Worm (Caenorhabditis elegans): ENCODE data around the gene pdcd-2.

Gene pdcd-2

DNA sequence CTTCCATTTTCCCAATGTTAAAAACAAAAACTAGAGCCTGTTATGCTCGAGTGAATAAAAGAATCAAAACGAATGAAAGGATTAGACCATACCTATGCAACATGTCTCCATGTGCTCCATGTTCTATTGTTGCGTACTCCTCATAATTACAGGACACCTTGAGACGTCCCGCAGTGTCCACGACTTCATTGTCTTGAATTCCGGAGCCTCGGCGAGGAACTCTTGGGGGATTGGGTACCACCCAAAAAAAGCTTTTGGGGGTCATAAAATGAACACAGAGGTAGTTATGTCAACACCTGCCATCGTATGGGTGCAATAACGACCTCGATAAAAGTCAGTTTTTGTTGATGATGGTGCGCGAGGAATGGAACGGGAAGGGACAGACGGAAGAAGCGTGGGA is 37.1 kb upstream of the pdcd-2 start:
- peak in 1 of 2 experiments; percentile 13 for TF ChIP-seq unc-62 (GFP tag; optimal IDR thresholded peaks at IDR 0.05 in 1 of 2)
- no peak for TF ChIP-seq unc-62 (tag; optimal IDR thresholded peaks at IDR 0.05)
- no peak for TF ChIP-seq php-3 (GFP tag; IDR thresholded peaks at IDR 0.05)
- no peak for TF ChIP-seq zfp-2 (tag; optimal IDR thresholded peaks at IDR 0.05)
- no peak for TF ChIP-seq F10B5.3 (tag; optimal IDR thresholded peaks at IDR 0.05)
- TF ChIP-seq mep-1 (tag; optimal IDR thresholded peaks at IDR 0.05), result no peak

DNA sequence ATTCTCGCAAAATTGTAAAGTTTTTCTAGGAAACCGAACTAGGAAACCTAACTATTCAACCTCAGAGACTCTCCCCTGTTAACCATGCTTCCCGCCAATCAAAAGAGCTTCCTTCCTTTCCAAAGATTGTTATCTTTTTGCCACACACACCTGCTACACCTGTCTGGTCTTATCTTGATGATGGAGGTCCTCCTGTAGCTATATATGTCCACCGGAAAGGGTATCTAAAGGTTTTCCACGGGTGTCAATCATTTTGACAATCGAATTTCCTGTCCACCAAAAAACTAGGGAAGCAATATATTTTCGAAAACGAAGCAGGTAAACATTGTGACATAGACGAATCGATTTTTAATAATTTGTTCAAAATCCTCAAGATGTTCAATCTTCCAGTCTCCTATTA is 35.9 kb upstream of the pdcd-2 start:
- no peak for TF ChIP-seq dpl-1 (GFP tag; optimal IDR thresholded peaks at IDR 0.05)
- no peak for TF ChIP-seq unc-130 (GFP tag; optimal IDR thresholded peaks at IDR 0.05)
- TF ChIP-seq unc-62 (GFP tag; optimal IDR thresholded peaks at IDR 0.05 in 1 of 2), result peak in 1 of 2 experiments; percentile 42
- no peak for TF ChIP-seq unc-62 (tag; optimal IDR thresholded peaks at IDR 0.05)
- TF ChIP-seq dmd-6 (GFP tag; IDR thresholded peaks at IDR 0.05), result no peak

DNA sequence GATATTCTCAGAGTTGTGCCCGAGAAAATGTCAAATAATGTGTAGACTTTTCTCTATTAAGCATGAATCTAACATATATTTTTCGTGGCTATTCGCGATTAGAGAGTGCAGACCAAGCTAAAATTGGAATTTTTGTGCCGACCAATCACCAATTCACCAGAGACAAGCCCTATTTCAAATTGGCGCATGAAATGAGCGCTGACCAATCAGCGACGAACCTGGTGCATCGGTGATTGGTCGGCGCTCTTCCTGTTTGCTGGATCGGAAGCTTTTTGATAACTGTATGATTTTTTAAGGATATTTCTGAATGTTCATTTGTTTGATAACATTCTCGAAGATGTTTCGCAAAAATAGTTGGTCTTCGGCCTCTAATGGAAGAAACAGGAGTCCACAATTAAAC is 35.4 kb upstream of the pdcd-2 start:
- TF ChIP-seq madf-5 (GFP tag; IDR thresholded peaks at IDR 0.05) (0 out of 4 replicates have a peak, but pooled peaks of 1 of the 2 experiments have one; percentile 47), ceh-82 (tag; optimal IDR thresholded peaks at IDR 0.05) (no peak), nhr-41 (GFP tag; IDR thresholded peaks at IDR 0.05) (no peak), R02D3.7 (tag; optimal IDR thresholded peaks at IDR 0.05) (no peak), egl-43 (GFP tag; IDR thresholded peaks at IDR 0.05) (no peak), zag-1 (tag; optimal IDR thresholded peaks at IDR 0.05) (no peak)

DNA sequence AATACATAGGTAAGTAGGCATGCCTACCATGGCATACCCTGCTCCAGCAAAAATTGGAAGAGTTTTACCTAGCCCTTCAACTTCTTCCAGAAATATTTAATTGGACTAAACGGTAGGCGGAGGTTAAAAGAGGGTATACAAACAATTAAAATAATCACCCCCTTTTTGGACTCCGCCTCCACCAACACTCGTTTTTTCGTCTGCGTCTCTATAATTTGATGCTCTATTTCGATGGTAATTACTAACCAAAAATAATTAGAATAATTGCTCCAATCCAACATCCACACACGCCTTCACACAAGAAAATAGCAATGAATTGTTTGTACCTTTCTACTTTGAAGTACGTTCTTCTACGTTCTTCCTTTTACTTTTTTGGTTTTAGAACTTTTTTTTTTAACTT is 34.9 kb upstream of the pdcd-2 start:
- TF ChIP-seq aha-1 (tag) (peak; percentile 61), nhr-10 (tag; optimal IDR thresholded peaks at IDR 0.05) (no peak), Y105C5A.15 (GFP tag; IDR thresholded peaks at IDR 0.05) (no peak), cey-2 (tag; optimal IDR thresholded peaks at IDR 0.05; ENCODE audit: borderline replicate concordance, insufficient read depth) (no peak), F49E8.2 (tag; optimal IDR thresholded peaks at IDR 0.05; ENCODE audit: borderline replicate concordance) (no peak)

DNA sequence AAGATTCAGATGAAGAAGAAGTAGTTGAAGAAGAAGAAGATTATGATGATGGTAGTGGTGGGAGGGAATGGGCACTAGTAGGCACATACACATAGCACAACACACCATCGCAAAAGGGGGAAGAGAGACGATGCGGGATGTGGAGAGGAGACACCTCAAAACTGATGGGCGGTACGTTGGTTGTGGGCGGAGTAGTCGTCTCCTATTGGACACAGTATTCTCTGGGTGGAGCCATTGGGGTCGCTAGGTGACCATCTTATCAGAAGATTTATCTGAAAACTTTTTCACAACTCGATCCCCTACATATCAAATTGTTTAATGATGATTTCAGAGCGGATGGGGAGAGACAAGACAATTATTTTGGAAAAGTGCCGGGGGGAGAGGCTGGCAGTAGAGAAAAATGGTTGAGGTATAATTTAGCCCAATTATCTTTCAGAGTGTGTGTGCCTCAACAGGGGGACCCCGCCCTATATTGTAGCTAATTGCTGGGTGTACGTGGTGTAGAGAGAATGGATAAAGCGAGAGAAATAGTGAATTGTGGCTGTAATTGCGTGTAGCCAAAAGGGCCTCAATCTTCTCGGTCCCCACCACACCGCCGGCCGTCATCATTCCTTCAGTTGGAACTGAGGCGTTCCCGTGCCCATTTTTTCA is 33.0 kb upstream of the pdcd-2 start:
- TF ChIP-seq Y105C5A.15 (GFP tag; IDR thresholded peaks at IDR 0.05) (no peak), D1046.2 (GFP tag; IDR thresholded peaks at IDR 0.05) (0 out of 2 replicates have a peak, but pooled peaks have one; percentile 18)

DNA sequence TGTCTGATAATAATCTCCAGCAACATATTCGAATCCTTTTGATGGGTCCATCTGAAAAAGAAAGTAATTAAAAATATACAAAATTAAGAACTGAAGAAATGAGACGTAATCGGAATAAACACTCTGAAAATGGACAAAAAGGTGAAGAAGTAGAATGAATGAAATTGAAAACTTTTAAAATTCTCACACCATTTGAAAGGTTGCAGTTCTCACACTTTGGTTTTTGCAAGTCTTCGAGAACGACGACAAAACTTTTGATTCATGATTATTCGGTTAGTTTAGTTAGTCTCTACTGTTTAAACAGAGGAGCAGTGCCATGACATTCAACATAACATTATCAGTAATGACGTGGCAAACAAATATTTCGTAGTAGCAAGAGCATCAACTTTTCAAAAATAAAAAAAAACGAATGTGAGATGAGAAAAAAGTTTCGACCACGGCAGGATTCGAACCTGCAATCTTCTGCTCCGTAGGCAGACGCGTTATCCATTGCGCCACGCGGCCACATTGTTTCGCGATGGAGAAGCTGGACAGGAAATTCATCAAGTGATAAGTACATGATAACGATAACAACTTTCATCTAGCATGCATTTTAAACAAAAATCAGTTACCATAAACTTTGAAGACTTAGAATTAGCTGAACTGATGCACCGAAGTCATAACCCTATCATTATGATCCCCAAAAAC is 32.2 kb upstream of the pdcd-2 start, which contains the start of gene ceh-43:
Gene ceh-43, minus strand, starts transcription at position 51 of the 687 bp plus-strand sequence.
- TF ChIP-seq saeg-2 (GFP tag; IDR thresholded peaks at IDR 0.05) (no peak), ztf-7 (tag; optimal IDR thresholded peaks at IDR 0.05) (no peak), hlh-11 (tag; optimal IDR thresholded peaks at IDR 0.05) (no peak), zag-1 (tag; optimal IDR thresholded peaks at IDR 0.05) (no peak), gei-8 (GFP tag; optimal IDR thresholded peaks at IDR 0.05) (no peak), zfp-2 (tag; optimal IDR thresholded peaks at IDR 0.05) (no peak), lin-38 (GFP tag; IDR thresholded peaks at IDR 0.05) (peak; percentile 64), daf-16 (GFP tag; optimal IDR thresholded peaks at IDR 0.05) (peak in 1 of 2 experiments; percentile 64), daf-16 (tag; optimal IDR thresholded peaks at IDR 0.05) (no peak), madf-5 (GFP tag; IDR thresholded peaks at IDR 0.05) (0 out of 4 replicates have a peak, but pooled peaks of 1 of the 2 experiments have one; percentile 38), dmd-6 (GFP tag; IDR thresholded peaks at IDR 0.05) (peak; percentile 44; the same call in 1 of the 2 replicates), dmd-9 (GFP tag; IDR thresholded peaks at IDR 0.05) (peak; percentile 62; the same call in 1 of the 2 replicates), lir-3 (tag; optimal IDR thresholded peaks at IDR 0.05) (no peak), egl-43 (GFP tag; IDR thresholded peaks at IDR 0.05) (peak; percentile 74; the same call in 1 of the 2 replicates), dpl-1 (GFP tag; optimal IDR thresholded peaks at IDR 0.05) (no peak), mes-2 (tag; optimal IDR thresholded peaks at IDR 0.05; ENCODE audit: poor library complexity, severe bottlenecking) (peak; percentile 57), zip-11 (GFP tag; IDR thresholded peaks at IDR 0.05) (no peak), aly-2 (tag; optimal IDR thresholded peaks at IDR 0.05) (no peak), daf-12 (tag; optimal IDR thresholded peaks at IDR 0.05) (no peak), Y5F2A.4 (GFP tag; optimal IDR thresholded peaks at IDR 0.05) (peak; percentile 23), sdz-12 (GFP tag; optimal IDR thresholded peaks at IDR 0.05) (no peak), arid-1 (GFP tag; conservative IDR thresholded peaks at IDR 0.05) (0 out of 2 replicates have a peak, but pooled peaks have one; percentile 60), unc-62 (GFP tag; optimal IDR thresholded peaks at IDR 0.05 in 1 of 2) (no peak), unc-62 (tag; optimal IDR thresholded peaks at IDR 0.05) (no peak), unc-130 (GFP tag; optimal IDR thresholded peaks at IDR 0.05) (no peak), snpc-4 (tag; optimal IDR thresholded peaks at IDR 0.05) (no peak)

Measured in whole organism, L4 larva.